Worm (Caenorhabditis elegans): ENCODE measurements around the gene set-21.
A peak's percentile ranks its signal among the peaks of the same experiment; 100 is the strongest.

set-21 gene

ce11 chrIV:4390438-4390894, at the start of gene set-21, which contains the start of gene rpl-7A (continued):
- TF ChIP-seq ceh-82 (tag; optimal IDR thresholded peaks at IDR 0.05) = no peak
- TF ChIP-seq hlh-30 (tag; optimal IDR thresholded peaks at IDR 0.05; ENCODE audit: insufficient read depth) = peak; percentile 72
- no peak for TF ChIP-seq egl-27 (tag; optimal IDR thresholded peaks at IDR 0.05)

ce11 chrIV:4344828-4345227, 45.8 kb upstream of the set-21 start:
- TF ChIP-seq mxl-2 (GFP tag; conservative IDR thresholded peaks at IDR 0.05) = no peak
- TF ChIP-seq pqm-1 (tag; optimal IDR thresholded peaks at IDR 0.05) = no peak
- no peak for TF ChIP-seq hmg-1.1 (GFP tag; IDR thresholded peaks at IDR 0.05)
- TF ChIP-seq Y48G9A.11 (GFP tag; IDR thresholded peaks at IDR 0.05) = no peak
- no peak for TF ChIP-seq fos-1 (tag; optimal IDR thresholded peaks at IDR 0.05)
- TF ChIP-seq aha-1 (tag) = peak; percentile 83

ce11 chrIV:4346512-4346911, 44.1 kb upstream of the set-21 start, which contains the start of gene oac-52:
oac-52 (minus strand) TSS chrIV:4346612.
- no peak for TF ChIP-seq arid-1 (GFP tag; conservative IDR thresholded peaks at IDR 0.05)
- TF ChIP-seq daf-19 (GFP tag; conservative IDR thresholded peaks at IDR 0.05) = no peak
- TF ChIP-seq ces-1 (GFP tag; optimal IDR thresholded peaks at IDR 0.05) = no peak
- no peak for TF ChIP-seq dmd-6 (GFP tag; IDR thresholded peaks at IDR 0.05)
- no peak for TF ChIP-seq lin-39 (tag; optimal IDR thresholded peaks at IDR 0.05)
- no peak for TF ChIP-seq snpc-4 (tag; optimal IDR thresholded peaks at IDR 0.05)
- TF ChIP-seq tra-1 (GFP tag; IDR thresholded peaks at IDR 0.05) = no peak
- TF ChIP-seq D1046.2 (GFP tag; IDR thresholded peaks at IDR 0.05) = no peak
- TF ChIP-seq R02D3.7 (tag; optimal IDR thresholded peaks at IDR 0.05) = no peak
- TF ChIP-seq attf-4 (tag; optimal IDR thresholded peaks at IDR 0.05) = no peak
- TF ChIP-seq ZK546.5 (tag; optimal IDR thresholded peaks at IDR 0.05) = no peak
- TF ChIP-seq php-3 (GFP tag; IDR thresholded peaks at IDR 0.05) = no peak

ce11 chrIV:4347578-4348003, 43.1 kb upstream of the set-21 start:
- TF ChIP-seq dve-1 (tag; optimal IDR thresholded peaks at IDR 0.05; ENCODE audit: insufficient read depth) = no peak
- peak; percentile 61 for TF ChIP-seq snpc-4 (tag; optimal IDR thresholded peaks at IDR 0.05)
- no peak for TF ChIP-seq zip-11 (GFP tag; IDR thresholded peaks at IDR 0.05)
- no peak for TF ChIP-seq ceh-82 (tag; optimal IDR thresholded peaks at IDR 0.05)
- no peak for TF ChIP-seq fkh-10 (GFP tag; optimal IDR thresholded peaks at IDR 0.05)
- TF ChIP-seq spr-1 (tag; optimal IDR thresholded peaks at IDR 0.05) = no peak
- TF ChIP-seq egl-27 (tag; optimal IDR thresholded peaks at IDR 0.05) = no peak
- no peak for TF ChIP-seq nhr-11 (tag; optimal IDR thresholded peaks at IDR 0.05)
- no peak for TF ChIP-seq nhr-77 (tag; optimal IDR thresholded peaks at IDR 0.05)
- no peak for TF ChIP-seq nhr-6 (tag; optimal IDR thresholded peaks at IDR 0.05)
- 0 out of 2 replicates have a peak, but pooled peaks have one; percentile 25 for TF ChIP-seq ceh-44 (GFP tag; IDR thresholded peaks at IDR 0.05)
- peak; percentile 68 for TF ChIP-seq F49E8.2 (tag; optimal IDR thresholded peaks at IDR 0.05; ENCODE audit: borderline replicate concordance)
- TF ChIP-seq nhr-76 (tag; optimal IDR thresholded peaks at IDR 0.05) = no peak
- no peak for TF ChIP-seq vab-7 (GFP tag; IDR thresholded peaks at IDR 0.05)
- TF ChIP-seq pqm-1 (tag; optimal IDR thresholded peaks at IDR 0.05) = no peak
- TF ChIP-seq nhr-28 (tag; optimal IDR thresholded peaks at IDR 0.05) = no peak
- no peak; the same call in 1 of the 2 replicates for TF ChIP-seq lim-7 (GFP tag; IDR thresholded peaks at IDR 0.05)
- TF ChIP-seq jun-1 (tag; optimal IDR thresholded peaks at IDR 0.05) = no peak
- TF ChIP-seq zfp-3 (GFP tag; conservative IDR thresholded peaks at IDR 0.05) = no peak
- TF ChIP-seq lin-29 (GFP tag; IDR thresholded peaks at IDR 0.05) = no peak
- no peak for TF ChIP-seq saeg-2 (GFP tag; IDR thresholded peaks at IDR 0.05)
- no peak for TF ChIP-seq mdl-1 (tag; optimal IDR thresholded peaks at IDR 0.05)
- TF ChIP-seq egl-43 (GFP tag; IDR thresholded peaks at IDR 0.05) = no peak
- no peak for TF ChIP-seq ctbp-1 (GFP tag; IDR thresholded peaks at IDR 0.05)
- no peak for TF ChIP-seq ZK546.5 (tag; optimal IDR thresholded peaks at IDR 0.05)
- TF ChIP-seq lin-1 (GFP tag; IDR thresholded peaks at IDR 0.05) = peak; percentile 21; the same call in 1 of the 2 replicates
- peak; percentile 13 for TF ChIP-seq unc-130 (GFP tag; optimal IDR thresholded peaks at IDR 0.05)
- peak; percentile 51; the same call in 1 of the 2 replicates for TF ChIP-seq T26A8.4 (GFP tag; IDR thresholded peaks at IDR 0.05)
- 0 out of 2 replicates have a peak, but pooled peaks have one; percentile 24 for TF ChIP-seq mdt-29 (GFP tag; IDR thresholded peaks at IDR 0.05)
- no peak for TF ChIP-seq daf-16 (GFP tag; optimal IDR thresholded peaks at IDR 0.05)
- TF ChIP-seq daf-16 (tag; optimal IDR thresholded peaks at IDR 0.05) = peak; percentile 15
